Fruit fly (Drosophila melanogaster) whole organism, pupa: Measurements from ENCODE around the gene dUTPase.

Source experiments
- CG10348 ChIP-seq: fragments of 200-800 bp; sonication (Bioruptor generic); IDR thresholded peaks from 2 replicates; pipeline ENCODE4 v1.3.6; 2022; ENCODE audit warnings: missing biosample characterization, missing genetic modification characterization
- CG12605 ChIP-seq: fragments of 200-800 bp; sonication (Bioruptor generic); IDR thresholded peaks from 2 replicates; pipeline ENCODE4 v1.3.6; 2022; ENCODE audit warnings: missing biosample characterization, missing genetic modification characterization
- CG13204 ChIP-seq: fragments of 200-800 bp; sonication (Bioruptor generic); optimal IDR thresholded peaks from 2 replicates; lab custom pipeline; 2018; ENCODE audit warnings: missing biosample characterization, mild to moderate bottlenecking, missing genetic modification characterization, moderate library complexity
- CG14655 ChIP-seq: fragments of 200-800 bp; sonication (Bioruptor generic); optimal IDR thresholded peaks from 3 replicates; lab custom pipeline; 2017; ENCODE audit warnings: mild to moderate bottlenecking, missing biosample characterization, missing genetic modification reagents, missing genetic modification characterization
- CG15710 ChIP-seq: fragments of 200-800 bp; sonication (Bioruptor generic); optimal IDR thresholded peaks from 2 replicates; lab custom pipeline; 2018; ENCODE audit warnings: missing biosample characterization, mild to moderate bottlenecking, missing genetic modification characterization, moderate library complexity
- CG17806 ChIP-seq: fragments of 200-800 bp; sonication (Bioruptor generic); optimal IDR thresholded peaks from 2 replicates; lab custom pipeline; 2018; ENCODE audit warnings: missing biosample characterization, mild to moderate bottlenecking, missing genetic modification characterization, moderate library complexity
- CG32121 ChIP-seq: fragments of 200-800 bp; sonication (Bioruptor generic); IDR thresholded peaks from 2 replicates; pipeline ENCODE4 v1.3.6; 2022; ENCODE audit warnings: missing biosample characterization, missing genetic modification characterization
- CG34367 ChIP-seq: fragments of 200-800 bp; sonication (Bioruptor generic); optimal IDR thresholded peaks from 2 replicates; lab custom pipeline; 2018; ENCODE audit warnings: missing biosample characterization, mild to moderate bottlenecking, missing genetic modification characterization
- CG4496 ChIP-seq: fragments of 200-800 bp; sonication (Bioruptor generic); IDR thresholded peaks from 3 replicates; pipeline ENCODE4 v1.3.6; 2022; ENCODE audit warnings: missing biosample characterization, missing genetic modification characterization
- CG8159 ChIP-seq: fragments of 200-800 bp; sonication (Bioruptor generic); optimal IDR thresholded peaks from 3 replicates; lab custom pipeline; 2018; ENCODE audit warnings: missing biosample characterization, mild to moderate bottlenecking, missing genetic modification characterization, moderate library complexity
- CG8301 ChIP-seq: fragments of 200-800 bp; sonication (Bioruptor generic); optimal IDR thresholded peaks from 2 replicates; lab custom pipeline; 2018; ENCODE audit warnings: missing biosample characterization, mild to moderate bottlenecking, missing genetic modification characterization
- CG9948 ChIP-seq: fragments of 200-800 bp; sonication (Bioruptor generic); optimal IDR thresholded peaks from 2 replicates; lab custom pipeline; 2018; ENCODE audit warnings: missing biosample characterization, mild to moderate bottlenecking, missing genetic modification characterization, moderate library complexity
- D1 ChIP-seq: fragments of 200-800 bp; sonication (Bioruptor generic); optimal IDR thresholded peaks from 2 replicates; lab custom pipeline; 2018; ENCODE audit warnings: missing biosample characterization, mild to moderate bottlenecking, missing genetic modification characterization, moderate library complexity
- EcR ChIP-seq: fragments of 200-800 bp; sonication (Bioruptor generic); optimal IDR thresholded peaks from 3 replicates; lab custom pipeline; 2019; ENCODE audit warnings: missing biosample characterization, missing genetic modification characterization, mild to moderate bottlenecking, moderate library complexity, missing genetic modification reagents
- Ets98B ChIP-seq: fragments of 200-800 bp; sonication (Bioruptor generic); IDR thresholded peaks from 2 replicates; pipeline ENCODE4 v1.3.6; 2022; ENCODE audit warnings: missing biosample characterization, missing genetic modification characterization
- Pif1A ChIP-seq: fragments of 200-800 bp; sonication (Bioruptor generic); optimal IDR thresholded peaks from 3 replicates; lab custom pipeline; 2016; ENCODE audit warnings: missing biosample characterization, missing genetic modification characterization
- Pif1B ChIP-seq: fragments of 200-800 bp; sonication (Bioruptor generic); optimal IDR thresholded peaks from 3 replicates; lab custom pipeline; 2016; ENCODE audit warnings: missing biosample characterization, missing genetic modification characterization
- Snoo ChIP-seq: fragments of 200-800 bp; sonication (Bioruptor generic); optimal IDR thresholded peaks from 3 replicates; lab custom pipeline; 2017; ENCODE audit warnings: missing biosample characterization, mild to moderate bottlenecking, missing genetic modification characterization, inconsistent platforms
- fd96Ca ChIP-seq: fragments of 200-800 bp; sonication (Bioruptor generic); IDR thresholded peaks from 3 replicates; pipeline ENCODE4 v1.3.6; 2022; ENCODE audit warnings: missing biosample characterization, missing genetic modification characterization
- gl ChIP-seq: fragments of 200-800 bp; sonication (Bioruptor generic); optimal IDR thresholded peaks from 2 replicates; lab custom pipeline; 2018; ENCODE audit warnings: missing biosample characterization, mild to moderate bottlenecking, missing genetic modification characterization
- rn ChIP-seq: fragments of 200-800 bp; sonication (Bioruptor generic); IDR thresholded peaks from 2 replicates; pipeline ENCODE4 v1.3.6; 2022; ENCODE audit warnings: missing biosample characterization, missing genetic modification characterization

Gene dUTPase

dm6 chr2L:11045467-11045914, 34.4 kb downstream of the dUTPase start:
- TF ChIP-seq D1 (tag; lab: Kevin White, UChicago), result no peak
- TF ChIP-seq CG12605 (GFP tag; lab: Robert Waterston, UW), result no peak
- peak; percentile 11; the same call in 1 of the 3 replicates for TF ChIP-seq fd96Ca
- no peak for TF ChIP-seq CG34367
- TF ChIP-seq EcR (GFP tag; lab: Kevin White, UChicago), result peak; percentile 98

- TF ChIP-seq CG14655 (GFP tag; lab: Kevin White, UChicago) (no peak), CG34367 (no peak), Pif1A (GFP tag; lab: Kevin White, UChicago) (no peak), CG9948 (tag; lab: Kevin White, UChicago) (no peak), CG32121 (GFP tag; lab: Robert Waterston, UW) (no peak), fd96Ca (no peak), Pif1B (no peak), rn (GFP tag; lab: Robert Waterston, UW) (no peak), CG8159 (tag; lab: Kevin White, UChicago) (no peak)
Observed at dm6 chr2L:11046051-11046450, 34.9 kb downstream of the dUTPase start.

dm6 chr2L:11048307-11048706, 37.2 kb downstream of the dUTPase start:
- TF ChIP-seq D1 (tag; lab: Kevin White, UChicago) (no peak), CG34367 (no peak), CG9948 (tag; lab: Kevin White, UChicago) (peak; percentile 52), Snoo (tag; lab: Kevin White, UChicago) (no peak), CG10348 (no peak), CG15710 (tag; lab: Kevin White, UChicago) (no peak), CG8301 (tag; lab: Kevin White, UChicago) (peak; percentile 51), rn (GFP tag; lab: Robert Waterston, UW) (no peak), CG14655 (GFP tag; lab: Kevin White, UChicago) (peak; percentile 70), CG4496 (GFP tag; lab: Robert Waterston, UW) (no peak), Pif1A (GFP tag; lab: Kevin White, UChicago) (peak; percentile 14), CG12605 (GFP tag; lab: Robert Waterston, UW) (no peak), CG32121 (GFP tag; lab: Robert Waterston, UW) (no peak), EcR (GFP tag; lab: Kevin White, UChicago) (no peak), fd96Ca (no peak), gl (peak; percentile 18), Ets98B (no peak), CG13204 (GFP tag; lab: Kevin White, UChicago) (no peak), CG8159 (tag; lab: Kevin White, UChicago) (peak; percentile 67), CG17806 (peak; percentile 66), Pif1B (peak; percentile 8)
- TF ChIP-seq, all 21 proteins: peak for 8

dm6 chr2L:11049723-11050122, 38.6 kb downstream of the dUTPase start:
- TF ChIP-seq rn (GFP tag; lab: Robert Waterston, UW) (no peak), EcR (GFP tag; lab: Kevin White, UChicago) (peak; percentile 41), CG32121 (GFP tag; lab: Robert Waterston, UW) (no peak), CG13204 (GFP tag; lab: Kevin White, UChicago) (peak; percentile 5), CG14655 (GFP tag; lab: Kevin White, UChicago) (no peak)

- TF ChIP-seq Ets98B, result no peak
- TF ChIP-seq D1 (tag; lab: Kevin White, UChicago), result no peak
- no peak for TF ChIP-seq CG13204 (GFP tag; lab: Kevin White, UChicago)
- TF ChIP-seq EcR (GFP tag; lab: Kevin White, UChicago), result peak; percentile 27
- TF ChIP-seq CG32121 (GFP tag; lab: Robert Waterston, UW), result no peak
- no peak for TF ChIP-seq rn (GFP tag; lab: Robert Waterston, UW)
- no peak for TF ChIP-seq gl
- no peak for TF ChIP-seq Pif1B
- TF ChIP-seq fd96Ca, result no peak
- TF ChIP-seq CG14655 (GFP tag; lab: Kevin White, UChicago), result no peak
- TF ChIP-seq Snoo (tag; lab: Kevin White, UChicago), result no peak
- no peak for TF ChIP-seq CG10348
- peak; percentile 29 for TF ChIP-seq CG17806
- TF ChIP-seq CG12605 (GFP tag; lab: Robert Waterston, UW), result no peak
- TF ChIP-seq CG8159 (tag; lab: Kevin White, UChicago), result peak; percentile 58
- peak; percentile 13 for TF ChIP-seq CG34367
- peak; percentile 54 for TF ChIP-seq CG15710 (tag; lab: Kevin White, UChicago)
- peak; percentile 74 for TF ChIP-seq Pif1A (GFP tag; lab: Kevin White, UChicago)
- TF ChIP-seq CG4496 (GFP tag; lab: Robert Waterston, UW), result 0 out of 3 replicates have a peak, but pooled peaks have one; percentile 11
- TF ChIP-seq CG9948 (tag; lab: Kevin White, UChicago), result peak; percentile 15
- no peak for TF ChIP-seq CG8301 (tag; lab: Kevin White, UChicago)
Observed at dm6 chr2L:11051644-11052492, 40.8 kb downstream of the dUTPase start.

- TF ChIP-seq Pif1A (GFP tag; lab: Kevin White, UChicago) (peak; percentile 88), gl (peak; percentile 32), CG14655 (GFP tag; lab: Kevin White, UChicago) (peak; percentile 53), CG4496 (GFP tag; lab: Robert Waterston, UW) (peak; percentile 17; the same call in 1 of the 3 replicates), D1 (tag; lab: Kevin White, UChicago) (peak; percentile 67), CG12605 (GFP tag; lab: Robert Waterston, UW) (no peak), CG10348 (no peak), Ets98B (no peak), CG15710 (tag; lab: Kevin White, UChicago) (peak; percentile 83), CG9948 (tag; lab: Kevin White, UChicago) (peak; percentile 80), CG13204 (GFP tag; lab: Kevin White, UChicago) (no peak), CG32121 (GFP tag; lab: Robert Waterston, UW) (no peak), rn (GFP tag; lab: Robert Waterston, UW) (no peak), CG17806 (peak; percentile 82), CG34367 (peak; percentile 51), fd96Ca (no peak), CG8301 (tag; lab: Kevin White, UChicago) (peak; percentile 27), EcR (GFP tag; lab: Kevin White, UChicago) (no peak), Pif1B (no peak), Snoo (tag; lab: Kevin White, UChicago) (no peak), CG8159 (tag; lab: Kevin White, UChicago) (peak; percentile 86)
Observed at dm6 chr2L:11052493-11052788, 41.3 kb downstream of the dUTPase start.
